Worm (Caenorhabditis elegans) whole organism, young adult: Measurements from ENCODE around the gene C24G6.8.

Experiments used
- B0261.1 ChIP-seq: sonication (generic microtip); optimal IDR thresholded peaks from 2 replicates; lab custom pipeline; 2016; ENCODE audit warnings: mild to moderate bottlenecking, missing genetic modification characterization, moderate library complexity, missing compliant biosample characterization
- C06A6.2 ChIP-seq: fragments of 200-800 bp; sonication (Bioruptor generic); conservative IDR thresholded peaks from 2 replicates; pipeline ENCODE4 v1.3.6; 2022; ENCODE audit warnings: missing genetic modification characterization, missing compliant biosample characterization
- F23B12.7 ChIP-seq: sonication (generic microtip); optimal IDR thresholded peaks from 2 replicates; lab custom pipeline; 2017; ENCODE audit warnings: missing genetic modification characterization, mild to moderate bottlenecking, missing compliant biosample characterization, antibody characterized with exemption, moderate library complexity; ENCODE audit not compliant: insufficient read depth
- F33H1.4 ChIP-seq: fragments of 200-800 bp; sonication (Bioruptor generic); IDR thresholded peaks from 2 replicates; pipeline ENCODE4 v1.3.6; 2022; ENCODE audit warnings: missing genetic modification reagents, missing genetic modification characterization, missing compliant biosample characterization
- F57C9.4 ChIP-seq: sonication (generic microtip); optimal IDR thresholded peaks from 2 replicates; lab custom pipeline; 2017; ENCODE audit warnings: mild to moderate bottlenecking, missing genetic modification characterization, missing compliant biosample characterization
- K11D2.4 ChIP-seq: fragments of 200-800 bp; sonication (Bioruptor generic); IDR thresholded peaks from 2 replicates; pipeline ENCODE4 v1.3.6; 2022; ENCODE audit warnings: missing genetic modification reagents, missing genetic modification characterization, missing compliant biosample characterization
- T07F8.4 ChIP-seq: sonication (generic microtip); optimal IDR thresholded peaks from 2 replicates; lab custom pipeline; 2016; ENCODE audit warnings: mild to moderate bottlenecking, missing genetic modification characterization, moderate library complexity, missing compliant biosample characterization
- Y53G8AR.9 ChIP-seq: fragments of 200-800 bp; sonication (Bioruptor generic); conservative IDR thresholded peaks from 2 replicates; pipeline ENCODE4 v1.3.6; 2022; ENCODE audit warnings: missing genetic modification reagents, missing genetic modification characterization, missing compliant biosample characterization
- Y56A3A.18 ChIP-seq: fragments of 200-800 bp; sonication (Bioruptor generic); IDR thresholded peaks from 2 replicates; pipeline ENCODE4 v1.3.6; 2022; ENCODE audit warnings: missing genetic modification reagents, missing genetic modification characterization, missing compliant biosample characterization
- Y95B8A.8 ChIP-seq: fragments of 200-800 bp; sonication (Bioruptor generic); IDR thresholded peaks from 2 replicates; pipeline ENCODE4 v1.3.6; 2022; ENCODE audit warnings: missing genetic modification reagents, missing genetic modification characterization, missing compliant biosample characterization
- aptf-2 ChIP-seq: fragments of 200-800 bp; sonication (Bioruptor generic); conservative IDR thresholded peaks from 2 replicates; pipeline ENCODE4 v1.3.6; 2022; ENCODE audit warnings: missing genetic modification reagents, missing genetic modification characterization, missing compliant biosample characterization
- aptf-3 ChIP-seq: fragments of 200-800 bp; sonication (Bioruptor generic); IDR thresholded peaks from 2 replicates; pipeline ENCODE4 v1.3.6; 2022; ENCODE audit warnings: missing genetic modification characterization, missing compliant biosample characterization
- athp-1 ChIP-seq: sonication (generic microtip); optimal IDR thresholded peaks from 2 replicates; lab custom pipeline; 2017; ENCODE audit warnings: mild to moderate bottlenecking, missing genetic modification characterization, missing compliant biosample characterization
- attf-6 ChIP-seq: fragments of 200-800 bp; sonication (Bioruptor generic); IDR thresholded peaks from 2 replicates; pipeline ENCODE4 v1.3.6; 2022; ENCODE audit warnings: missing genetic modification reagents, missing genetic modification characterization, missing compliant biosample characterization
- bed-1 ChIP-seq: fragments of 200-800 bp; sonication (Bioruptor generic); IDR thresholded peaks from 2 replicates; pipeline ENCODE4 v1.3.6; 2022; ENCODE audit warnings: missing genetic modification reagents, missing genetic modification characterization, missing compliant biosample characterization
- bed-2 ChIP-seq: fragments of 200-800 bp; sonication (Bioruptor generic); IDR thresholded peaks from 2 replicates; pipeline ENCODE4 v1.3.6; 2022; ENCODE audit warnings: missing genetic modification reagents, missing genetic modification characterization, missing compliant biosample characterization
- ceh-27 ChIP-seq: fragments of 200-800 bp; sonication (Bioruptor generic); optimal IDR thresholded peaks from 2 replicates; lab custom pipeline; 2018; ENCODE audit warnings: mild to moderate bottlenecking, missing genetic modification characterization, moderate library complexity, missing compliant biosample characterization
- ceh-40 ChIP-seq: fragments of 200-800 bp; sonication (Bioruptor generic); IDR thresholded peaks from 2 replicates; pipeline ENCODE4 v1.3.6; 2022; ENCODE audit warnings: missing genetic modification characterization, missing compliant biosample characterization
- ceh-58 ChIP-seq: fragments of 200-800 bp; sonication (Bioruptor generic); IDR thresholded peaks from 2 replicates; pipeline ENCODE4 v1.3.6; 2022; ENCODE audit warnings: missing genetic modification characterization, missing compliant biosample characterization
- ceh-91 ChIP-seq: fragments of 200-800 bp; sonication (Bioruptor generic); IDR thresholded peaks from 2 replicates; pipeline ENCODE4 v1.3.6; 2022; ENCODE audit warnings: missing genetic modification reagents, missing genetic modification characterization, missing compliant biosample characterization
- dox-1 ChIP-seq: fragments of 200-800 bp; sonication (Bioruptor generic); IDR thresholded peaks from 2 replicates; pipeline ENCODE4 v1.3.6; 2022; ENCODE audit warnings: missing genetic modification reagents, missing genetic modification characterization, missing compliant biosample characterization
- egl-44 ChIP-seq: fragments of 200-800 bp; sonication (Bioruptor generic); IDR thresholded peaks from 2 replicates; pipeline ENCODE4 v1.3.6; 2022; ENCODE audit warnings: missing genetic modification reagents, missing genetic modification characterization, missing compliant biosample characterization
- egrh-3 ChIP-seq: fragments of 200-800 bp; sonication (Bioruptor generic); IDR thresholded peaks from 2 replicates; pipeline ENCODE4 v1.3.6; 2022; ENCODE audit warnings: missing genetic modification reagents, missing genetic modification characterization, missing compliant biosample characterization
- ekl-4 ChIP-seq: fragments of 200-800 bp; sonication (Bioruptor generic); IDR thresholded peaks from 2 replicates; pipeline ENCODE4 v1.3.6; 2022; ENCODE audit warnings: missing genetic modification reagents, missing genetic modification characterization, missing compliant biosample characterization
- ets-4 ChIP-seq: fragments of 200-800 bp; sonication (Bioruptor generic); optimal IDR thresholded peaks from 2 replicates; lab custom pipeline; 2018; ENCODE audit warnings: mild to moderate bottlenecking, missing genetic modification characterization, missing compliant biosample characterization
- hlh-12 ChIP-seq: sonication (generic microtip); optimal IDR thresholded peaks from 2 replicates; lab custom pipeline; 2016; ENCODE audit warnings: missing genetic modification characterization, missing compliant biosample characterization
- hlh-26 ChIP-seq: fragments of 200-800 bp; sonication (Bioruptor generic); conservative IDR thresholded peaks from 2 replicates; pipeline ENCODE4 v1.3.6; 2022; ENCODE audit warnings: missing genetic modification reagents, missing genetic modification characterization, missing compliant biosample characterization
- lin-26 ChIP-seq: fragments of 200-800 bp; sonication (Bioruptor generic); IDR thresholded peaks from 2 replicates; pipeline ENCODE4 v1.3.6; 2022; ENCODE audit warnings: missing genetic modification reagents, missing genetic modification characterization, missing compliant biosample characterization
- lin-35 ChIP-seq, 3 experiments: fragments of 150-350 bp in 2 of 3; sonication (generic microtip) in 1 of 3; optimal IDR thresholded peaks; 2 replicates each; lab custom pipeline; 2014 to 2018; ENCODE audit warnings: missing biosample characterization in 3 of 3, missing genetic modification characterization in 3 of 3, missing genetic modification reagents in 3 of 3
- lir-1 ChIP-seq: fragments of 200-800 bp; sonication (Bioruptor generic); conservative IDR thresholded peaks from 2 replicates; pipeline ENCODE4 v1.3.6; 2022; ENCODE audit warnings: missing genetic modification reagents, missing genetic modification characterization, missing compliant biosample characterization
- lsl-1 ChIP-seq: fragments of 200-800 bp; sonication (Bioruptor generic); optimal IDR thresholded peaks from 2 replicates; lab custom pipeline; 2018; ENCODE audit warnings: mild to moderate bottlenecking, missing genetic modification characterization, moderate library complexity, missing compliant biosample characterization
- madf-3 ChIP-seq: fragments of 200-800 bp; sonication (Bioruptor generic); IDR thresholded peaks from 2 replicates; pipeline ENCODE4 v1.3.6; 2022; ENCODE audit warnings: missing genetic modification reagents, missing genetic modification characterization, missing compliant biosample characterization
- nhr-27 ChIP-seq: fragments of 200-800 bp; sonication (Bioruptor generic); optimal IDR thresholded peaks from 2 replicates; lab custom pipeline; 2018; ENCODE audit warnings: mild to moderate bottlenecking, missing genetic modification characterization, moderate library complexity, missing compliant biosample characterization
- pbrm-1 ChIP-seq: fragments of 200-800 bp; sonication (Bioruptor generic); IDR thresholded peaks from 2 replicates; pipeline ENCODE4 v1.3.6; 2022; ENCODE audit warnings: missing genetic modification reagents, missing genetic modification characterization, missing compliant biosample characterization
- rcor-1 ChIP-seq: fragments of 200-800 bp; sonication (Bioruptor generic); IDR thresholded peaks from 2 replicates; pipeline ENCODE4 v1.3.6; 2022; ENCODE audit warnings: missing genetic modification reagents, missing genetic modification characterization, missing compliant biosample characterization
- rpc-1 ChIP-seq, 2 experiments: fragments of 150-350 bp in 1 of 2; sonication (generic microtip) in 1 of 2; optimal IDR thresholded peaks; 2 replicates each; lab custom pipeline; 2014 to 2018; ENCODE audit warnings: missing biosample characterization in 1 of 2, missing genetic modification characterization in 1 of 2, missing genetic modification reagents in 1 of 2, missing genotype in 1 of 2
- sdz-38 ChIP-seq: sonication (generic microtip); optimal IDR thresholded peaks from 2 replicates; lab custom pipeline; 2016; ENCODE audit warnings: missing genotype, missing genetic modification characterization, missing compliant biosample characterization
- sea-2 ChIP-seq: fragments of 200-800 bp; sonication (Bioruptor generic); IDR thresholded peaks from 2 replicates; pipeline ENCODE4 v1.3.6; 2022; ENCODE audit warnings: missing genetic modification characterization, missing compliant biosample characterization
- snpc-4 ChIP-seq, 5 experiments: fragments of 150-350 bp in 1 of 5; sonication (generic microtip) in 4 of 5; optimal IDR thresholded peaks; 2 replicates each; lab custom pipeline; 2014 to 2018; ENCODE audit warnings: missing genetic modification characterization in 5 of 5, missing biosample characterization in 3 of 5, antibody characterized with exemption in 2 of 5, mild to moderate bottlenecking in 2 of 5, missing compliant biosample characterization in 2 of 5, missing genotype in 2 of 5, moderate library complexity in 2 of 5, missing genetic modification reagents in 1 of 5
- somi-1 ChIP-seq: fragments of 200-800 bp; sonication (Bioruptor generic); optimal IDR thresholded peaks from 2 replicates; lab custom pipeline; 2018; ENCODE audit warnings: mild to moderate bottlenecking, missing genetic modification characterization, missing compliant biosample characterization
- sptf-2 ChIP-seq: fragments of 200-800 bp; sonication (Bioruptor generic); optimal IDR thresholded peaks from 2 replicates; lab custom pipeline; 2018; ENCODE audit warnings: mild to moderate bottlenecking, missing genetic modification characterization, missing compliant biosample characterization
- tbx-9 ChIP-seq: sonication (generic microtip); optimal IDR thresholded peaks from 2 replicates; lab custom pipeline; 2016; ENCODE audit warnings: borderline replicate concordance, missing genetic modification characterization, inconsistent platforms, missing compliant biosample characterization
- tlf-1 ChIP-seq: fragments of 200-800 bp; sonication (Bioruptor generic); optimal IDR thresholded peaks from 2 replicates; lab custom pipeline; 2018; ENCODE audit warnings: mild to moderate bottlenecking, missing genetic modification characterization, missing compliant biosample characterization
- unc-62 ChIP-seq: fragments of 150-350 bp; optimal IDR thresholded peaks from 2 replicates; lab custom pipeline; 2014; ENCODE audit warnings: missing biosample characterization, missing genetic modification reagents, missing genetic modification characterization
- ztf-22 ChIP-seq: fragments of 200-800 bp; sonication (Bioruptor generic); optimal IDR thresholded peaks from 2 replicates; lab custom pipeline; 2018; ENCODE audit warnings: mild to moderate bottlenecking, missing genetic modification characterization, moderate library complexity, missing compliant biosample characterization
- ztf-28 ChIP-seq: fragments of 200-800 bp; sonication (Bioruptor generic); IDR thresholded peaks from 2 replicates; pipeline ENCODE4 v1.3.6; 2022; ENCODE audit warnings: missing genetic modification reagents, missing genetic modification characterization, missing compliant biosample characterization
- ztf-3 ChIP-seq: fragments of 200-800 bp; sonication (Bioruptor generic); optimal IDR thresholded peaks from 2 replicates; lab custom pipeline; 2018; ENCODE audit warnings: mild to moderate bottlenecking, missing genetic modification characterization, missing compliant biosample characterization
- ztf-6 ChIP-seq: fragments of 200-800 bp; sonication (Bioruptor generic); IDR thresholded peaks from 2 replicates; pipeline ENCODE4 v1.3.6; 2022; ENCODE audit warnings: missing genetic modification reagents, missing genetic modification characterization, missing compliant biosample characterization

The C24G6.8 gene

DNA sequence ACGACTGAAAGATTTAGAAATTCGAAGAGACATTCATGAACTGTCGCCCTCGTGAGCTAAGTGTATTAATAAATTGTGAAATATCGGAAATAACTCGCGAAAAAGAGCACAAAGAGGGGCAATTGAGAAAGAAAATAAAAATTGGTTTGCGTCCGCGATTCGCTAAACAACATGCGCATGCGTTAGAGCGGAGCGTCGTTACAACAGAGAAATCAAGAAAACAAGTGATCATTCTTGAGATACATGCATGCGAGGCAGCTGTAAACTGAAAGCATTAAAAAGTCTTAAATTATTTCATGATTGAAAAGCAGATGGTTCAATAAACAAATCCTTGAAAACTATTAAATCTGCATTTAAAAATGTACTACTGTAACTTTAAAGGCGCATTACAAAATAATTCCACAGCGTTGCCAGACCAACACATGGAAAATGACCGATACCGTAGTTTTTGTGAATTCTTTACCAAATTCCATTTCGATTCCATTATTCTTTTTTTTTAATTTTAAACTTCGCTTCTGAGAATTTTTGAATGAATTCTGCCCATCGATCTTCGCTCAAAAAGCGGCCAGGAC is 652 bp upstream of the C24G6.8 start, which contains the start of the genes cox-16 and syp-2:
cox-16 (minus strand) TSS at position 4 of the 572 bp plus-strand sequence.
syp-2 (plus strand) TSS at position 248 of the 572 bp plus-strand sequence.
- TF ChIP-seq rpc-1 (optimal IDR thresholded peaks at IDR 0.05; lab: Kevin White, UChicago) (no peak), rpc-1 (tag; optimal IDR thresholded peaks at IDR 0.05; lab: Kevin White, UChicago) (no peak), madf-3 (GFP tag; lab: Robert Waterston, UW) (no peak), B0261.1 (tag; lab: Kevin White, UChicago) (no peak), egrh-3 (GFP tag; lab: Robert Waterston, UW) (no peak), T07F8.4 (no peak), egl-44 (no peak), lir-1 (no peak), attf-6 (GFP tag; lab: Robert Waterston, UW) (no peak), C06A6.2 (GFP tag; lab: Robert Waterston, UW) (no peak), unc-62 (GFP tag; lab: Kevin White, UChicago) (no peak), F57C9.4 (tag; lab: Kevin White, UChicago) (no peak), aptf-3 (GFP tag; lab: Robert Waterston, UW) (no peak), sea-2 (no peak), F33H1.4 (peak; percentile 89), hlh-26 (GFP tag; lab: Robert Waterston, UW) (no peak), ets-4 (GFP tag; lab: Kevin White, UChicago) (no peak), aptf-2 (no peak), lin-35 (GFP tag; optimal IDR thresholded peaks at IDR 0.05; lab: Kevin White, UChicago) (no peak), ceh-91 (peak; percentile 82), sptf-2 (GFP tag; lab: Kevin White, UChicago) (no peak), ztf-22 (no peak), ekl-4 (GFP tag; lab: Robert Waterston, UW) (no peak), sdz-38 (no peak), Y95B8A.8 (GFP tag; lab: Robert Waterston, UW) (no peak), bed-2 (no peak), K11D2.4 (GFP tag; lab: Robert Waterston, UW) (no peak), Y53G8AR.9 (GFP tag; lab: Robert Waterston, UW) (no peak), lsl-1 (peak; percentile 98), ztf-28 (GFP tag; lab: Robert Waterston, UW) (no peak), somi-1 (no peak), dox-1 (peak; percentile 48; the same call in 1 of the 2 replicates), ztf-3 (no peak), ceh-27 (GFP tag; lab: Kevin White, UChicago) (no peak), tbx-9 (tag; lab: Kevin White, UChicago) (no peak), bed-1 (no peak), tlf-1 (GFP tag; lab: Kevin White, UChicago) (no peak), ceh-40 (GFP tag; lab: Robert Waterston, UW) (no peak), F23B12.7 (tag; lab: Kevin White, UChicago) (peak; percentile 48), rcor-1 (GFP tag; lab: Robert Waterston, UW) (peak; percentile 31; the same call in 1 of the 2 replicates), ceh-58 (GFP tag; lab: Robert Waterston, UW) (no peak), pbrm-1 (GFP tag; lab: Robert Waterston, UW) (peak; percentile 32; the same call in 1 of the 2 replicates), nhr-27 (tag; lab: Kevin White, UChicago) (no peak), athp-1 (tag; lab: Kevin White, UChicago) (no peak), ztf-6 (GFP tag; lab: Robert Waterston, UW) (no peak), Y56A3A.18 (GFP tag; lab: Robert Waterston, UW) (no peak), snpc-4 (GFP tag; optimal IDR thresholded peaks at IDR 0.05; lab: Kevin White, UChicago) (no peak), snpc-4 (tag; optimal IDR thresholded peaks at IDR 0.05; lab: Kevin White, UChicago) (peak in 1 of 4 experiments; percentile 32), hlh-12 (tag; lab: Kevin White, UChicago) (no peak), lin-26 (no peak)
